Fruit fly (Drosophila melanogaster) whole organism, embryonic: ENCODE results near the gene vari.

Source experiments
- Aef1 ChIP-seq: fragments of 200-800 bp; sonication (Bioruptor generic); IDR thresholded peaks from 3 replicates; pipeline ENCODE4 v1.3.6; 2022; ENCODE audit warnings: missing biosample characterization, missing genetic modification characterization
- CG10321 ChIP-seq: fragments of 200-800 bp; sonication (Bioruptor generic); IDR thresholded peaks from 2 replicates; pipeline ENCODE4 v1.3.6; 2022; ENCODE audit warnings: missing biosample characterization, missing genetic modification characterization
- CG11085 ChIP-seq: fragments of 200-800 bp; sonication (Bioruptor generic); IDR thresholded peaks from 2 replicates; pipeline ENCODE4 v1.3.6; 2022; ENCODE audit warnings: missing biosample characterization, missing genetic modification characterization
- CG11696 ChIP-seq: fragments of 200-800 bp; sonication (Bioruptor generic); IDR thresholded peaks from 2 replicates; pipeline ENCODE4 v1.3.6; 2022; ENCODE audit warnings: missing biosample characterization, missing genetic modification characterization
- CG11723 ChIP-seq: fragments of 200-800 bp; sonication (Bioruptor generic); optimal IDR thresholded peaks from 2 replicates; lab custom pipeline; 2017; ENCODE audit warnings: missing biosample characterization, mild to moderate bottlenecking, missing genetic modification characterization
- CG12236 ChIP-seq: fragments of 200-800 bp; sonication (Bioruptor generic); optimal IDR thresholded peaks from 2 replicates; lab custom pipeline; 2016; ENCODE audit warnings: missing biosample characterization, missing genetic modification characterization
- CG12299 ChIP-seq: fragments of 200-800 bp; sonication (Bioruptor generic); optimal IDR thresholded peaks from 2 replicates; lab custom pipeline; 2018; ENCODE audit warnings: missing biosample characterization, mild to moderate bottlenecking, missing genetic modification characterization
- CG17361 ChIP-seq: fragments of 200-800 bp; sonication (Bioruptor generic); IDR thresholded peaks from 3 replicates; pipeline ENCODE4 v1.3.6; 2022; ENCODE audit warnings: missing biosample characterization, missing genetic modification characterization
- CG17802 ChIP-seq: fragments of 200-800 bp; sonication (Bioruptor generic); optimal IDR thresholded peaks from 2 replicates; lab custom pipeline; 2018; ENCODE audit warnings: missing biosample characterization, mild to moderate bottlenecking, missing genetic modification characterization, moderate library complexity
- CG1792 ChIP-seq: fragments of 200-800 bp; sonication (Bioruptor generic); optimal IDR thresholded peaks from 2 replicates; lab custom pipeline; 2016; ENCODE audit warnings: missing biosample characterization, missing genetic modification characterization
- CG18476 ChIP-seq: fragments of 200-800 bp; sonication (Bioruptor generic); optimal IDR thresholded peaks from 2 replicates; lab custom pipeline; 2016; ENCODE audit warnings: missing biosample characterization, mild to moderate bottlenecking, missing genetic modification characterization
- CG2129 ChIP-seq: fragments of 200-800 bp; sonication (Bioruptor generic); IDR thresholded peaks from 2 replicates; pipeline ENCODE4 v1.3.6; 2022; ENCODE audit warnings: missing biosample characterization, missing genetic modification characterization; ENCODE audit not compliant: partially characterized antibody
- CG2202 ChIP-seq: fragments of 200-800 bp; sonication (Bioruptor generic); optimal IDR thresholded peaks from 2 replicates; lab custom pipeline; 2018; ENCODE audit warnings: missing biosample characterization, mild to moderate bottlenecking, missing genetic modification characterization
- CG30431 ChIP-seq: fragments of 200-800 bp; sonication (Bioruptor generic); optimal IDR thresholded peaks from 2 replicates; lab custom pipeline; 2017; ENCODE audit warnings: missing biosample characterization, missing genetic modification characterization
- CG3163 ChIP-seq: fragments of 200-800 bp; sonication (Bioruptor generic); optimal IDR thresholded peaks from 3 replicates; lab custom pipeline; 2016; ENCODE audit warnings: missing biosample characterization, missing genetic modification characterization
- CG3407 ChIP-seq: fragments of 200-800 bp; sonication (Bioruptor generic); optimal IDR thresholded peaks from 2 replicates; lab custom pipeline; 2018; ENCODE audit warnings: missing biosample characterization, mild to moderate bottlenecking, missing genetic modification characterization
- CG34422 ChIP-seq: fragments of 200-800 bp; sonication (Bioruptor generic); IDR thresholded peaks from 3 replicates; pipeline ENCODE4 v1.3.6; 2022; ENCODE audit warnings: missing biosample characterization, missing genetic modification characterization
- CG4707 ChIP-seq: fragments of 200-800 bp; sonication (Bioruptor generic); optimal IDR thresholded peaks from 2 replicates; lab custom pipeline; 2018; ENCODE audit warnings: missing biosample characterization, mild to moderate bottlenecking, missing genetic modification characterization, moderate library complexity
- CG7745 ChIP-seq: fragments of 200-800 bp; sonication (Bioruptor generic); optimal IDR thresholded peaks from 2 replicates; lab custom pipeline; 2018; ENCODE audit warnings: missing biosample characterization, mild to moderate bottlenecking, missing genetic modification characterization, moderate library complexity
- CG7839 ChIP-seq: fragments of 200-800 bp; sonication (Bioruptor generic); optimal IDR thresholded peaks from 3 replicates; lab custom pipeline; 2018; ENCODE audit warnings: missing biosample characterization, mild to moderate bottlenecking, missing genetic modification characterization, moderate library complexity
- CG7928 ChIP-seq: fragments of 200-800 bp; sonication (Bioruptor generic); optimal IDR thresholded peaks from 2 replicates; lab custom pipeline; 2017; ENCODE audit warnings: missing biosample characterization, mild to moderate bottlenecking, missing genetic modification characterization
- CG8944 ChIP-seq: fragments of 200-800 bp; sonication (Bioruptor generic); optimal IDR thresholded peaks from 3 replicates; lab custom pipeline; 2016; ENCODE audit warnings: missing biosample characterization, missing genetic modification characterization
- CHES-1-like ChIP-seq: fragments of 200-800 bp; sonication (Bioruptor generic); optimal IDR thresholded peaks from 2 replicates; lab custom pipeline; 2016; ENCODE audit warnings: missing biosample characterization, missing genetic modification characterization
- Dip3 ChIP-seq: fragments of 200-800 bp; sonication (Bioruptor generic); optimal IDR thresholded peaks from 3 replicates; lab custom pipeline; 2016; ENCODE audit warnings: missing biosample characterization, missing genetic modification characterization
- Doc3 ChIP-seq: fragments of 200-800 bp; sonication (Bioruptor generic); IDR thresholded peaks from 3 replicates; pipeline ENCODE4 v1.3.6; 2022; ENCODE audit warnings: missing biosample characterization, missing genetic modification characterization; ENCODE audit not compliant: partially characterized antibody
- Dp ChIP-seq: fragments of 200-800 bp; sonication (Bioruptor generic); optimal IDR thresholded peaks from 2 replicates; lab custom pipeline; 2018; ENCODE audit warnings: missing biosample characterization, mild to moderate bottlenecking, missing genetic modification characterization, moderate library complexity
- Elba2 ChIP-seq: fragments of 200-800 bp; sonication (Bioruptor generic); optimal IDR thresholded peaks from 3 replicates; lab custom pipeline; 2016; ENCODE audit warnings: missing biosample characterization, missing genetic modification characterization
- HLHmδ ChIP-seq: fragments of 200-800 bp; sonication (Bioruptor generic); optimal IDR thresholded peaks from 2 replicates; lab custom pipeline; 2018; ENCODE audit warnings: missing biosample characterization, mild to moderate bottlenecking, missing genetic modification characterization, moderate library complexity
- Max ChIP-seq: fragments of 200-800 bp; sonication (Bioruptor generic); optimal IDR thresholded peaks from 2 replicates; lab custom pipeline; 2016; ENCODE audit warnings: missing biosample characterization, mild to moderate bottlenecking, missing genetic modification characterization
- Neu2 ChIP-seq: fragments of 200-800 bp; sonication (Bioruptor generic); optimal IDR thresholded peaks from 3 replicates; lab custom pipeline; 2016; ENCODE audit warnings: missing biosample characterization, missing genetic modification characterization, borderline replicate concordance
- bigmax ChIP-seq: fragments of 200-800 bp; sonication (Bioruptor generic); optimal IDR thresholded peaks from 2 replicates; lab custom pipeline; 2018; ENCODE audit warnings: missing biosample characterization, mild to moderate bottlenecking, missing genetic modification characterization
- br ChIP-seq: fragments of >200 bp; optimal IDR thresholded peaks from 2 replicates; lab custom pipeline; 2017
- crp ChIP-seq, 2 experiments: fragments of 200-800 bp; sonication (Bioruptor generic); optimal IDR thresholded peaks; 2 replicates in 1 of 2; 3 replicates in 1 of 2; lab custom pipeline; 2017; ENCODE audit warnings: missing biosample characterization in 2 of 2, missing genetic modification characterization in 2 of 2, mild to moderate bottlenecking in 1 of 2, moderate library complexity in 1 of 2
- cwo ChIP-seq: fragments of 200-800 bp; sonication (Bioruptor generic); optimal IDR thresholded peaks from 3 replicates; lab custom pipeline; 2017; ENCODE audit warnings: missing biosample characterization, missing genetic modification characterization, mild to moderate bottlenecking, moderate library complexity, missing genetic modification reagents
- da ChIP-seq: fragments of 200-800 bp; sonication (Bioruptor generic); optimal IDR thresholded peaks from 2 replicates; lab custom pipeline; 2016; ENCODE audit warnings: missing biosample characterization, missing genetic modification characterization
- dimm ChIP-seq: fragments of 200-800 bp; sonication (Bioruptor generic); IDR thresholded peaks from 2 replicates; pipeline ENCODE4 v1.3.6; 2022; ENCODE audit warnings: missing biosample characterization, missing genetic modification characterization
- disco-r ChIP-seq: fragments of 200-800 bp; sonication (Bioruptor generic); optimal IDR thresholded peaks from 2 replicates; lab custom pipeline; 2016; ENCODE audit warnings: missing biosample characterization, missing genetic modification characterization
- lbe ChIP-seq: fragments of 200-800 bp; sonication (Bioruptor generic); optimal IDR thresholded peaks from 2 replicates; lab custom pipeline; 2016; ENCODE audit warnings: missing biosample characterization, mild to moderate bottlenecking, missing genetic modification characterization
- nmo ChIP-seq: fragments of 200-800 bp; sonication (Bioruptor generic); optimal IDR thresholded peaks from 2 replicates; lab custom pipeline; 2018; ENCODE audit warnings: missing biosample characterization, mild to moderate bottlenecking, missing genetic modification characterization, moderate library complexity
- odd ChIP-seq: fragments of 200-800 bp; sonication (Bioruptor generic); optimal IDR thresholded peaks from 2 replicates; lab custom pipeline; 2017; ENCODE audit warnings: missing biosample characterization, mild to moderate bottlenecking, missing genetic modification characterization
- pros ChIP-seq: fragments of 200-800 bp; sonication (Bioruptor generic); optimal IDR thresholded peaks from 3 replicates; lab custom pipeline; 2019; ENCODE audit warnings: missing biosample characterization, mild to moderate bottlenecking, missing genetic modification characterization, moderate library complexity
- sens-2 ChIP-seq: fragments of 200-800 bp; sonication (Bioruptor generic); IDR thresholded peaks from 2 replicates; pipeline ENCODE4 v1.3.6; 2022; ENCODE audit warnings: missing biosample characterization, missing genetic modification characterization
- seq ChIP-seq: fragments of 200-800 bp; sonication (Bioruptor generic); IDR thresholded peaks from 2 replicates; pipeline ENCODE4 v1.3.6; 2022; ENCODE audit warnings: missing biosample characterization, missing genetic modification characterization
- stwl ChIP-seq: fragments of 200-800 bp; sonication (Bioruptor generic); optimal IDR thresholded peaks from 3 replicates; lab custom pipeline; 2018; ENCODE audit warnings: missing biosample characterization, mild to moderate bottlenecking, missing genetic modification characterization, moderate library complexity
- sug ChIP-seq: fragments of 200-800 bp; optimal IDR thresholded peaks from 2 replicates; lab custom pipeline; 2019; ENCODE audit warnings: missing biosample characterization, mild to moderate bottlenecking, missing genetic modification characterization, moderate library complexity
- tx ChIP-seq: fragments of 200-800 bp; sonication (Bioruptor generic); optimal IDR thresholded peaks from 2 replicates; lab custom pipeline; 2016; ENCODE audit warnings: missing biosample characterization, missing genetic modification characterization
- vnd ChIP-seq: fragments of 200-800 bp; sonication (Bioruptor generic); IDR thresholded peaks from 3 replicates; pipeline ENCODE4 v1.3.6; 2022; ENCODE audit warnings: missing biosample characterization, missing genetic modification characterization; ENCODE audit not compliant: partially characterized antibody
- vvl ChIP-seq: fragments of 200-800 bp; sonication (Bioruptor generic); IDR thresholded peaks from 2 replicates; pipeline ENCODE4 v1.3.6; 2022; ENCODE audit warnings: missing biosample characterization, missing genetic modification characterization
- zen2 ChIP-seq: fragments of 200-800 bp; sonication (Bioruptor generic); IDR thresholded peaks from 3 replicates; pipeline ENCODE4 v1.3.6; 2022; ENCODE audit warnings: missing biosample characterization, missing genetic modification characterization; ENCODE audit not compliant: partially characterized antibody

vari gene

dm6 chr2L:20805624-20806339 lies 8.9 kb upstream of the vari start (continued):
- TF ChIP-seq CG34422 (GFP tag; lab: Robert Waterston, UW) (peak; percentile 95), CHES-1-like (GFP tag; lab: Kevin White, UChicago) (peak; percentile 71), CG17802 (tag; lab: Kevin White, UChicago) (peak; percentile 75), CG11696 (GFP tag; lab: Robert Waterston, UW) (peak; percentile 81), odd (GFP tag; lab: Kevin White, UChicago) (peak; percentile 94), dimm (peak; percentile 86), Dp (GFP tag; lab: Kevin White, UChicago) (peak; percentile 12), CG2202 (tag; lab: Kevin White, UChicago) (peak; percentile 92), CG18476 (GFP tag; lab: Kevin White, UChicago) (peak; percentile 88), CG7839 (tag; lab: Kevin White, UChicago) (peak; percentile 97), nmo (GFP tag; lab: Kevin White, UChicago) (peak; percentile 96), CG11723 (GFP tag; lab: Kevin White, UChicago) (peak; percentile 91), seq (GFP tag; lab: Robert Waterston, UW) (peak; percentile 97), CG8944 (peak; percentile 69), CG2129 (GFP tag; lab: Robert Waterston, UW) (no peak), Elba2 (GFP tag; lab: Kevin White, UChicago) (peak; percentile 18), tx (GFP tag; lab: Kevin White, UChicago) (peak; percentile 76), pros (GFP tag; lab: Kevin White, UChicago) (peak; percentile 9), Neu2 (GFP tag; lab: Kevin White, UChicago) (no peak), br (lab: Kevin White, UChicago) (no peak), CG3407 (GFP tag; lab: Kevin White, UChicago) (peak; percentile 91), disco-r (GFP tag; lab: Kevin White, UChicago) (peak; percentile 36), CG11085 (GFP tag; lab: Robert Waterston, UW) (peak; percentile 91), CG4707 (GFP tag; lab: Kevin White, UChicago) (peak; percentile 79), cwo (peak; percentile 95), crp (GFP tag; optimal IDR thresholded peaks at IDR 0.05; lab: Kevin White, UChicago) (peak in 1 of 2 experiments; percentile 55), CG7745 (tag; lab: Kevin White, UChicago) (peak; percentile 28), CG7928 (peak; percentile 68), CG17361 (GFP tag; lab: Robert Waterston, UW) (peak; percentile 96), CG3163 (peak; percentile 7), da (GFP tag; lab: Kevin White, UChicago) (peak; percentile 21), bigmax (peak; percentile 64), CG1792 (GFP tag; lab: Kevin White, UChicago) (no peak), Dip3 (GFP tag; lab: Kevin White, UChicago) (peak; percentile 85), CG10321 (GFP tag; lab: Robert Waterston, UW) (peak; percentile 73; the same call in 1 of the 2 replicates), zen2 (GFP tag; lab: Robert Waterston, UW) (no peak), CG12299 (tag; lab: Kevin White, UChicago) (peak; percentile 94), Doc3 (0 out of 3 replicates have a peak, but pooled peaks have one; percentile 32), CG30431 (peak; percentile 92), CG12236 (GFP tag; lab: Kevin White, UChicago) (peak; percentile 47), HLHmδ (GFP tag; lab: Kevin White, UChicago) (no peak), sug (tag; lab: Kevin White, UChicago) (peak; percentile 93), sens-2 (GFP tag; lab: Robert Waterston, UW) (peak; percentile 74), lbe (GFP tag; lab: Kevin White, UChicago) (peak; percentile 18), vvl (GFP tag; lab: Robert Waterston, UW) (peak; percentile 98), stwl (peak; percentile 45), vnd (GFP tag; lab: Robert Waterston, UW) (peak; percentile 87), Max (GFP tag; lab: Kevin White, UChicago) (peak; percentile 88), Aef1 (GFP tag; lab: Robert Waterston, UW) (peak; percentile 93)
